Worm (Caenorhabditis elegans) whole organism, L2 larva: ENCODE results near the gene Y39B6A.27.

ENCODE experiments used
- C34F6.9 ChIP-seq: fragments of 150-350 bp; optimal IDR thresholded peaks from 2 replicates; lab custom pipeline; 2014; ENCODE audit warnings: missing biosample characterization, missing genetic modification characterization
- R02D3.7 ChIP-seq: fragments of 150-350 bp; optimal IDR thresholded peaks from 2 replicates; lab custom pipeline; 2014; ENCODE audit warnings: missing biosample characterization, missing genetic modification characterization
- Y55F3AM.14 ChIP-seq: fragments of 200-800 bp; sonication (Bioruptor generic); optimal IDR thresholded peaks from 2 replicates; lab custom pipeline; 2018; ENCODE audit warnings: mild to moderate bottlenecking, missing genetic modification characterization, missing compliant biosample characterization
- ZK546.5 ChIP-seq: sonication (generic microtip); optimal IDR thresholded peaks from 2 replicates; lab custom pipeline; 2017; ENCODE audit warnings: missing biosample characterization, missing genetic modification characterization
- alr-1 ChIP-seq: fragments of 150-350 bp; optimal IDR thresholded peaks from 2 replicates; lab custom pipeline; 2014; ENCODE audit warnings: missing biosample characterization, missing genetic modification characterization
- aly-2 ChIP-seq: fragments of 150-350 bp; optimal IDR thresholded peaks from 2 replicates; lab custom pipeline; 2014; ENCODE audit warnings: missing biosample characterization, missing genetic modification characterization
- ama-1 ChIP-seq: fragments of 150-350 bp; optimal IDR thresholded peaks from 2 replicates; lab custom pipeline; 2018; ENCODE audit warnings: inconsistent platforms
- ceh-16 ChIP-seq: fragments of 150-350 bp; optimal IDR thresholded peaks from 2 replicates; lab custom pipeline; 2014; ENCODE audit warnings: missing biosample characterization, missing genetic modification characterization
- ceh-82 ChIP-seq: fragments of 150-350 bp; optimal IDR thresholded peaks from 2 replicates; lab custom pipeline; 2014; ENCODE audit warnings: missing biosample characterization, missing genetic modification characterization
- dmd-4 ChIP-seq: sonication (generic microtip); optimal IDR thresholded peaks from 2 replicates; lab custom pipeline; 2017; ENCODE audit warnings: missing biosample characterization, missing genetic modification characterization
- egl-27 ChIP-seq: sonication (generic microtip); optimal IDR thresholded peaks from 3 replicates; lab custom pipeline; 2017; ENCODE audit warnings: missing biosample characterization, missing genetic modification reagents, missing genetic modification characterization
- elt-1 ChIP-seq: fragments of 150-350 bp; optimal IDR thresholded peaks from 2 replicates; lab custom pipeline; 2014; ENCODE audit warnings: missing biosample characterization, missing genetic modification characterization
- elt-3 ChIP-seq: sonication (generic microtip); optimal IDR thresholded peaks from 2 replicates; lab custom pipeline; 2017; ENCODE audit warnings: missing biosample characterization, missing genetic modification characterization
- fos-1 ChIP-seq: fragments of 150-350 bp; optimal IDR thresholded peaks from 2 replicates; lab custom pipeline; 2014; ENCODE audit warnings: missing biosample characterization, missing genetic modification characterization
- gmeb-1 ChIP-seq: fragments of 150-350 bp; optimal IDR thresholded peaks from 2 replicates; lab custom pipeline; 2014; ENCODE audit warnings: missing biosample characterization, missing genetic modification characterization
- lin-11 ChIP-seq: fragments of 150-350 bp; sonication (generic microtip); optimal IDR thresholded peaks from 2 replicates; lab custom pipeline; 2014; ENCODE audit warnings: missing biosample characterization, missing genetic modification characterization, inconsistent platforms, mixed read lengths
- lin-13 ChIP-seq: fragments of 150-350 bp; optimal IDR thresholded peaks from 2 replicates; lab custom pipeline; 2014; ENCODE audit warnings: missing biosample characterization, missing genetic modification reagents, missing genetic modification characterization
- lsy-2 ChIP-seq, 2 experiments: fragments of 150-350 bp in 1 of 2; sonication (generic microtip) in 1 of 2; optimal IDR thresholded peaks; 2 replicates each; lab custom pipeline; 2014 to 2017; ENCODE audit warnings: missing biosample characterization in 2 of 2, missing genetic modification characterization in 2 of 2
- mbf-1 ChIP-seq: sonication (generic microtip); optimal IDR thresholded peaks from 2 replicates; lab custom pipeline; 2017; ENCODE audit warnings: missing biosample characterization, missing genetic modification characterization
- mdl-1 ChIP-seq, 2 experiments: fragments of 150-350 bp in 1 of 2; sonication (generic microtip) in 1 of 2; optimal IDR thresholded peaks; 2 replicates each; lab custom pipeline; 2017; ENCODE audit warnings: missing biosample characterization in 2 of 2, missing genetic modification characterization in 2 of 2
- nhr-10 ChIP-seq: sonication (generic microtip); optimal IDR thresholded peaks from 2 replicates; lab custom pipeline; 2017; ENCODE audit warnings: missing biosample characterization, missing genetic modification characterization
- nhr-12 ChIP-seq: fragments of 150-350 bp; optimal IDR thresholded peaks from 2 replicates; lab custom pipeline; 2014; ENCODE audit warnings: missing biosample characterization, missing genetic modification characterization
- nhr-21 ChIP-seq: fragments of 150-350 bp; optimal IDR thresholded peaks from 2 replicates; lab custom pipeline; 2014; ENCODE audit warnings: missing biosample characterization, missing genetic modification characterization
- nhr-23 ChIP-seq: fragments of 150-350 bp; optimal IDR thresholded peaks from 2 replicates; lab custom pipeline; 2014; ENCODE audit warnings: missing biosample characterization, missing genetic modification reagents, missing genetic modification characterization
- nhr-237 ChIP-seq: fragments of 150-350 bp; optimal IDR thresholded peaks from 2 replicates; lab custom pipeline; 2014; ENCODE audit warnings: missing biosample characterization, missing genetic modification characterization
- nhr-25 ChIP-seq: fragments of 150-350 bp; sonication (generic microtip); optimal IDR thresholded peaks from 3 replicates; lab custom pipeline; 2014; ENCODE audit warnings: missing biosample characterization, missing genetic modification characterization
- nhr-6 ChIP-seq: fragments of 150-350 bp; optimal IDR thresholded peaks from 2 replicates; lab custom pipeline; 2014; ENCODE audit warnings: missing biosample characterization, missing genetic modification characterization
- nhr-77 ChIP-seq: fragments of 150-350 bp; optimal IDR thresholded peaks from 2 replicates; lab custom pipeline; 2014; ENCODE audit warnings: missing biosample characterization, missing genetic modification characterization
- skn-1 ChIP-seq: sonication (generic microtip); optimal IDR thresholded peaks from 2 replicates; lab custom pipeline; 2017; ENCODE audit warnings: missing biosample characterization, missing genetic modification characterization
- sma-3 ChIP-seq: sonication (generic microtip); optimal IDR thresholded peaks from 2 replicates; lab custom pipeline; 2016; ENCODE audit warnings: missing genetic modification reagents, missing genetic modification characterization, missing compliant biosample characterization
- sma-9 ChIP-seq, 2 experiments: fragments of 150-350 bp in 1 of 2; sonication (generic microtip) in 1 of 2; optimal IDR thresholded peaks; 2 replicates each; lab custom pipeline; 2014 to 2016; ENCODE audit warnings: missing genetic modification characterization in 2 of 2, mild to moderate bottlenecking in 1 of 2, missing biosample characterization in 1 of 2, missing compliant biosample characterization in 1 of 2, missing genetic modification reagents in 1 of 2, moderate library complexity in 1 of 2
- unc-55 ChIP-seq: fragments of 150-350 bp; sonication (generic microtip); optimal IDR thresholded peaks from 3 replicates; lab custom pipeline; 2014; ENCODE audit warnings: missing biosample characterization, missing genetic modification reagents, missing genetic modification characterization
- unc-62 ChIP-seq: fragments of 150-350 bp; optimal IDR thresholded peaks from 2 replicates; lab custom pipeline; 2014; ENCODE audit warnings: missing biosample characterization, missing genetic modification reagents, missing genetic modification characterization
- zag-1 ChIP-seq: fragments of 150-350 bp; optimal IDR thresholded peaks from 2 replicates; lab custom pipeline; 2014; ENCODE audit warnings: missing biosample characterization, missing genetic modification characterization
- ztf-1 ChIP-seq: fragments of 200-800 bp; sonication (Bioruptor generic); conservative IDR thresholded peaks from 2 replicates; pipeline ENCODE4 v1.3.6; 2022; ENCODE audit warnings: missing genetic modification characterization, missing compliant biosample characterization
- ztf-11 ChIP-seq: sonication (generic microtip); optimal IDR thresholded peaks from 2 replicates; lab custom pipeline; 2017; ENCODE audit warnings: missing biosample characterization, missing genetic modification characterization
- ztf-4 ChIP-seq: fragments of 150-350 bp; optimal IDR thresholded peaks from 2 replicates; lab custom pipeline; 2014; ENCODE audit warnings: missing biosample characterization, missing genetic modification characterization

Y39B6A.27 gene

ce11 chrV:19036061-19036460, 4.5 kb downstream of the Y39B6A.27 start:
- TF ChIP-seq fos-1 (tag; lab: Kevin White, UChicago): no peak
- no peak for TF ChIP-seq elt-3 (tag; lab: Kevin White, UChicago)
- no peak for TF ChIP-seq zag-1 (tag; lab: Kevin White, UChicago)
- TF ChIP-seq nhr-77 (tag; lab: Kevin White, UChicago): no peak
- TF ChIP-seq ztf-1 (GFP tag; lab: Robert Waterston, UW): no peak
- TF ChIP-seq dmd-4 (tag; lab: Kevin White, UChicago): no peak
- no peak for TF ChIP-seq egl-27 (tag; lab: Kevin White, UChicago)
- no peak for TF ChIP-seq unc-62 (GFP tag; lab: Kevin White, UChicago)
- TF ChIP-seq ztf-11 (tag; lab: Kevin White, UChicago): no peak

- TF ChIP-seq lin-13 (GFP tag; lab: Kevin White, UChicago) (no peak), dmd-4 (tag; lab: Kevin White, UChicago) (no peak), alr-1 (tag; lab: Kevin White, UChicago) (no peak)
These were observed 5.7 kb downstream of the Y39B6A.27 start, which contains the start of gene asp-17 for ce11 chrV:19037222-19037621. Gene asp-17, minus strand, starts transcription at chrV:19037322.

- no peak for TF ChIP-seq nhr-25
- no peak for TF ChIP-seq unc-55 (GFP tag; lab: Kevin White, UChicago)
- TF ChIP-seq lin-11 (tag; lab: Kevin White, UChicago): no peak
- no peak for TF ChIP-seq dmd-4 (tag; lab: Kevin White, UChicago)
- no peak for TF ChIP-seq ceh-16 (tag; lab: Kevin White, UChicago)
- TF ChIP-seq ztf-11 (tag; lab: Kevin White, UChicago): no peak
- no peak for TF ChIP-seq egl-27 (tag; lab: Kevin White, UChicago)
- no peak for TF ChIP-seq Y55F3AM.14
- no peak for TF ChIP-seq nhr-12 (tag; lab: Kevin White, UChicago)
- no peak for TF ChIP-seq lsy-2 (tag; optimal IDR thresholded peaks at IDR 0.05; lab: Kevin White, UChicago)
- no peak for TF ChIP-seq sma-9 (GFP tag; optimal IDR thresholded peaks at IDR 0.05; lab: Kevin White, UChicago)
- no peak for TF ChIP-seq sma-9 (tag; optimal IDR thresholded peaks at IDR 0.05; lab: Kevin White, UChicago)
- TF ChIP-seq ama-1: no peak
- TF ChIP-seq R02D3.7 (tag; lab: Kevin White, UChicago): no peak
- no peak for TF ChIP-seq aly-2 (tag; lab: Kevin White, UChicago)
- no peak for TF ChIP-seq nhr-237 (tag; lab: Kevin White, UChicago)
- no peak for TF ChIP-seq mdl-1 (tag; optimal IDR thresholded peaks at IDR 0.05; lab: Kevin White, UChicago)
These were observed 10.7 kb downstream of the Y39B6A.27 start, which contains the start of gene asp-16 for ce11 chrV:19042256-19042655. Gene asp-16, minus strand, starts transcription at chrV:19042605.

ce11 chrV:19044753-19045152, 13.2 kb downstream of the Y39B6A.27 start, which contains the start of gene asp-15:
Gene asp-15, minus strand, starts transcription at chrV:19044853.
- no peak for TF ChIP-seq mbf-1 (tag; lab: Kevin White, UChicago)
- TF ChIP-seq nhr-237 (tag; lab: Kevin White, UChicago): no peak
- TF ChIP-seq lsy-2 (tag; optimal IDR thresholded peaks at IDR 0.05; lab: Kevin White, UChicago): no peak
- no peak for TF ChIP-seq egl-27 (tag; lab: Kevin White, UChicago)
- TF ChIP-seq gmeb-1 (tag; lab: Kevin White, UChicago): no peak
- no peak for TF ChIP-seq aly-2 (tag; lab: Kevin White, UChicago)

DNA sequence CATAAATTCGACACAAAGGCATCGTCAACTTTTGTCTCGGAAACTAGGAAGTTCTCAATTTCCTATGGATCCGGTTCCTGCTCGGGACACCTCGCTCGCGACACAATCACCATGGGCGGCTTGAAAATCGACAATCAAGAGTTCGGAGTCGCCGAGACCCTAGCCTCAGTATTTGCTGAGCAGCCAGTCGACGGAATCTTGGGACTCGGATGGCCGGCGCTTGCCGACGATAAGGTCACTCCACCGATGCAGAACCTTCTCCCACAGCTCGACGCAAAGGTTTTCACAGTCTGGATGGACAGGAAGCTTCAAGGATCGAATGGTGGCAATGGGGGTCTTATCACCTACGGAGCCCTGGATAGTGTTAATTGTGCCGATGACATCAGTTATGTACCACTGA, 15.9 kb downstream of the Y39B6A.27 start:
- TF ChIP-seq lin-11 (tag; lab: Kevin White, UChicago) (no peak), nhr-6 (tag; lab: Kevin White, UChicago) (no peak), sma-9 (GFP tag; optimal IDR thresholded peaks at IDR 0.05; lab: Kevin White, UChicago) (no peak), sma-9 (tag; optimal IDR thresholded peaks at IDR 0.05; lab: Kevin White, UChicago) (no peak), sma-3 (GFP tag; lab: Kevin White, UChicago) (no peak), C34F6.9 (tag; lab: Kevin White, UChicago) (no peak), ZK546.5 (tag; lab: Kevin White, UChicago) (no peak), unc-62 (GFP tag; lab: Kevin White, UChicago) (no peak), nhr-12 (tag; lab: Kevin White, UChicago) (no peak), elt-3 (tag; lab: Kevin White, UChicago) (no peak), aly-2 (tag; lab: Kevin White, UChicago) (no peak), nhr-25 (no peak), nhr-23 (tag; lab: Kevin White, UChicago) (no peak), skn-1 (tag; lab: Kevin White, UChicago) (no peak), ztf-4 (tag; lab: Kevin White, UChicago) (no peak), ceh-82 (tag; lab: Kevin White, UChicago) (no peak), elt-1 (tag; lab: Kevin White, UChicago) (no peak), ceh-16 (tag; lab: Kevin White, UChicago) (no peak), nhr-21 (tag; lab: Kevin White, UChicago) (no peak), nhr-10 (tag; lab: Kevin White, UChicago) (no peak)
